Worm (Caenorhabditis elegans) whole organism, midembryonic: ENCODE data around the gene iars-1.
"Not testable (repeated sequence)": the region's sequence is repeated elsewhere in the genome, so short reads cannot be mapped to it uniquely, and the experiment has no call there.

ENCODE experiments used
- T22C8.4 ChIP-seq: fragments of 200-800 bp; sonication (Bioruptor generic); IDR thresholded peaks from 2 replicates; pipeline ENCODE4 v1.3.6; 2022; ENCODE audit warnings: missing genetic modification characterization, missing compliant biosample characterization
- cog-1 ChIP-seq: sonication (generic microtip); optimal IDR thresholded peaks from 2 replicates; lab custom pipeline; 2016; ENCODE audit warnings: missing genetic modification characterization, missing compliant biosample characterization
- flt-1 ChIP-seq: fragments of 200-800 bp; sonication (Bioruptor generic); IDR thresholded peaks from 2 replicates; pipeline ENCODE4 v1.3.6; 2022; ENCODE audit warnings: missing genetic modification characterization, missing compliant biosample characterization
- klf-2 ChIP-seq: fragments of 200-800 bp; sonication (Bioruptor generic); conservative IDR thresholded peaks from 2 replicates; pipeline ENCODE4 v1.3.6; 2022; ENCODE audit warnings: missing genetic modification reagents, missing genetic modification characterization, missing compliant biosample characterization
- ref-1 ChIP-seq: fragments of 200-800 bp; sonication (Bioruptor generic); conservative IDR thresholded peaks from 2 replicates; pipeline ENCODE4 v1.3.6; 2022; ENCODE audit warnings: missing genetic modification reagents, missing genetic modification characterization, missing compliant biosample characterization
- ztf-23 ChIP-seq: fragments of 200-800 bp; sonication (Bioruptor generic); IDR thresholded peaks from 2 replicates; pipeline ENCODE4 v1.3.6; 2022; ENCODE audit warnings: missing genetic modification reagents, missing genetic modification characterization, missing compliant biosample characterization
- ztf-29 ChIP-seq: fragments of 200-800 bp; sonication (Bioruptor generic); IDR thresholded peaks from 2 replicates; pipeline ENCODE4 v1.3.6; 2022; ENCODE audit warnings: missing genetic modification reagents, missing genetic modification characterization, missing compliant biosample characterization

ce11 chrIV:10323368-10323767, 45.0 kb upstream of the iars-1 start:
- not testable (repeated sequence) for TF ChIP-seq ref-1; cog-1 (tag; lab: Kevin White, UChicago); flt-1 (GFP tag; lab: Robert Waterston, UW); klf-2 (GFP tag; lab: Robert Waterston, UW); ztf-23 (GFP tag; lab: Robert Waterston, UW); ztf-29; T22C8.4 (GFP tag; lab: Robert Waterston, UW)
